Worm (Caenorhabditis elegans) whole organism, L1 larva: ENCODE data around the gene T23F11.11.

Experiments used
- efl-1 ChIP-seq, 4 experiments: fragments of 150-350 bp; optimal IDR thresholded peaks in 3 of 4; peaks in 1 of 4; 1 replicate in 1 of 4; 2 replicates in 3 of 4; lab custom pipeline; 2014; ENCODE audit warnings: missing biosample characterization in 2 of 4, missing genetic modification characterization in 2 of 4, missing genetic modification reagents in 2 of 4
- jun-1 ChIP-seq: fragments of 150-350 bp; optimal IDR thresholded peaks from 2 replicates; lab custom pipeline; 2014; ENCODE audit warnings: missing biosample characterization, missing genetic modification reagents, missing genetic modification characterization
- tbx-2 ChIP-seq: sonication (generic microtip); optimal IDR thresholded peaks from 2 replicates; lab custom pipeline; 2016; ENCODE audit warnings: missing genetic modification characterization, missing compliant biosample characterization

- TF ChIP-seq tbx-2 (tag; lab: Kevin White, UChicago) (no peak), efl-1 (optimal IDR thresholded peaks at IDR 0.05; lab: Kevin White, UChicago) (no peak), efl-1 (GFP tag; optimal IDR thresholded peaks at IDR 0.05 in 1 of 2; lab: Kevin White, UChicago) (no peak), jun-1 (no peak)
Measured at ce11 chrIII:4699922-4700321, 28.5 kb upstream of the T23F11.11 start, which contains the start of gene sel-13.
